3 fruit fly cellular contexts compared by ENCODE assay signal in the genomic region with DNA sequence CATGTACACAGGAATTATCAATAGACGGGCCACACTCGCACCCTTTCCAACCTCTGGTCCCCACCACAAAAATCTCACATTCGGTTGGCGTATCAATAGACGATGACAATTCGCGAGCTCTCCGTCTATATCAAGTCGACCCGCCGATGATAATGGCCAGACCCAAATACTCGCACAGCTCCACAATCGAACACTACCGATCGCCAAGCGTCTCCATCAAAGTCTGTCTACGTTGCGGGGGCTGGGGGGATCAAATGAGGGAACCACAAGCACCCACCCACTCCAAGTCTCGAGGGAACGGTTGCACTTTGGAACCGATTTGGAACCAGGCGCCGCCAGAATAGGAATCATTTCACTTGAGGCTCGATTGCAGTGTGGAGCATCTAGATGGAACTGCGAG.
TF ChIP-seq lines count a peak whose summit lies in the region.

No protein-coding gene starts in this region.

TF ChIP-seq in whole organism, adult, 20 proteins besides CTCF, POLR2A, EP300 and RAD21 (continued from another document):
- TF ChIP-seq CG14711 (tag; optimal IDR thresholded peaks at IDR 0.05; lab: Kevin White, UChicago) (no peak), CG12768 (GFP tag; optimal IDR thresholded peaks at IDR 0.05; lab: Kevin White, UChicago) (peak; percentile 83)

TF ChIP-seq in whole organism, embryonic, 481 proteins besides CTCF, POLR2A, EP300 and RAD21 (continued from another document):
- TF ChIP-seq pita (GFP tag; optimal IDR thresholded peaks at IDR 0.05; lab: Kevin White, UChicago), result no peak
- TF ChIP-seq sug (tag; optimal IDR thresholded peaks at IDR 0.05; lab: Kevin White, UChicago), result peak; percentile 33

TF ChIP-seq in whole organism, prepupa, 60 proteins besides CTCF, POLR2A, EP300 and RAD21 (continued from another document):
- no peak for TF ChIP-seq fd59A (GFP tag; optimal IDR thresholded peaks at IDR 0.05; lab: Kevin White, UChicago)
